Fruit fly (Drosophila melanogaster): ENCODE measurements around the gene CG3288.

The CG3288 gene

dm6 chr3L:20837040-20837830 is 1.3 kb downstream of the CG3288 start, which contains the start of gene CG13255 (continued):
- TF ChIP-seq CG17802 (tag; optimal IDR thresholded peaks at IDR 0.05) (no peak), en (GFP tag; optimal IDR thresholded peaks at IDR 0.05) (no peak), Ptx1 (GFP tag; IDR thresholded peaks at IDR 0.05) (peak; percentile 39; the same call in 1 of the 2 replicates), vnd (GFP tag; IDR thresholded peaks at IDR 0.05; ENCODE audit: partially characterized antibody) (no peak), CG10209 (GFP tag; optimal IDR thresholded peaks at IDR 0.05) (peak; percentile 59), CG5245 (GFP tag; optimal IDR thresholded peaks at IDR 0.05) (no peak), ase (GFP tag; IDR thresholded peaks at IDR 0.05) (no peak), p53 (GFP tag; optimal IDR thresholded peaks at IDR 0.05) (no peak), CG11398 (GFP tag; optimal IDR thresholded peaks at IDR 0.05) (peak; percentile 26), zfh1 (GFP tag; IDR thresholded peaks at IDR 0.05) (no peak), Blimp-1 (GFP tag; optimal IDR thresholded peaks at IDR 0.05) (peak; percentile 24), Lhr (GFP tag; optimal IDR thresholded peaks at IDR 0.05) (no peak), CG7928 (GFP tag; optimal IDR thresholded peaks at IDR 0.05) (no peak), Side (GFP tag; optimal IDR thresholded peaks at IDR 0.05) (no peak), CG7839 (tag; optimal IDR thresholded peaks at IDR 0.05) (peak; percentile 53), repo (GFP tag; optimal IDR thresholded peaks at IDR 0.05) (no peak), fd96Cb (tag; optimal IDR thresholded peaks at IDR 0.05) (peak; percentile 2), ATbp (GFP tag; optimal IDR thresholded peaks at IDR 0.05) (peak; percentile 7), ara (GFP tag; IDR thresholded peaks at IDR 0.05) (no peak), chif (GFP tag; optimal IDR thresholded peaks at IDR 0.05) (peak in 1 of 2 experiments; percentile 29), inv (GFP tag; IDR thresholded peaks at IDR 0.05; ENCODE audit: partially characterized antibody) (no peak), Meics (GFP tag; optimal IDR thresholded peaks at IDR 0.05) (peak; percentile 71), trh (GFP tag; optimal IDR thresholded peaks at IDR 0.05) (no peak), jing (GFP tag; optimal IDR thresholded peaks at IDR 0.05) (no peak), CG12219 (GFP tag; optimal IDR thresholded peaks at IDR 0.05) (no peak), vfl (GFP tag; optimal IDR thresholded peaks at IDR 0.05) (peak; percentile 14), BEAF-32 (GFP tag; optimal IDR thresholded peaks at IDR 0.05) (no peak), peb (GFP tag; IDR thresholded peaks at IDR 0.05) (no peak), ash1 (GFP tag; optimal IDR thresholded peaks at IDR 0.05) (no peak), cas (GFP tag; IDR thresholded peaks at IDR 0.05) (no peak), CG11456 (GFP tag; IDR thresholded peaks at IDR 0.05) (peak; percentile 78; the same call in 2 of the 3 replicates), org-1 (GFP tag; optimal IDR thresholded peaks at IDR 0.05) (peak; percentile 59), HLHmδ (GFP tag; optimal IDR thresholded peaks at IDR 0.05) (no peak), gro (GFP tag; optimal IDR thresholded peaks at IDR 0.05) (no peak), bigmax (GFP tag; optimal IDR thresholded peaks at IDR 0.05) (no peak), bowl (GFP tag; IDR thresholded peaks at IDR 0.05) (no peak), B-H2 (GFP tag; optimal IDR thresholded peaks at IDR 0.05) (no peak), dysf (GFP tag; IDR thresholded peaks at IDR 0.05) (peak; percentile 64; the same call in 2 of the 3 replicates), D (optimal IDR thresholded peaks at IDR 0.05) (no peak), D (GFP tag; optimal IDR thresholded peaks at IDR 0.05) (no peak), bsh (GFP tag; optimal IDR thresholded peaks at IDR 0.05) (no peak), sisA (GFP tag; IDR thresholded peaks at IDR 0.05) (no peak), Aef1 (GFP tag; IDR thresholded peaks at IDR 0.05) (no peak), gce (GFP tag; IDR thresholded peaks at IDR 0.05) (no peak), nerfin-1 (tag; optimal IDR thresholded peaks at IDR 0.05) (no peak), schlank (tag; optimal IDR thresholded peaks at IDR 0.05) (no peak), esg (GFP tag; conservative IDR thresholded peaks at IDR 0.05) (no peak), HLH3B (GFP tag; IDR thresholded peaks at IDR 0.05) (no peak), Poxn (GFP tag; IDR thresholded peaks at IDR 0.05) (no peak), odd (GFP tag; optimal IDR thresholded peaks at IDR 0.05) (peak; percentile 11)
